Fruit fly (Drosophila melanogaster) S2 (cell line): ENCODE measurements around the gene Lmpt.

ENCODE experiments used
- CG8478 ChIP-seq: fragments of >200 bp; optimal IDR thresholded peaks from 2 replicates; lab custom pipeline; 2018
- CTCF ChIP-seq, 2 experiments: fragments of >200 bp; optimal IDR thresholded peaks; 2 replicates each; lab custom pipeline; 2018

Lmpt gene

DNA sequence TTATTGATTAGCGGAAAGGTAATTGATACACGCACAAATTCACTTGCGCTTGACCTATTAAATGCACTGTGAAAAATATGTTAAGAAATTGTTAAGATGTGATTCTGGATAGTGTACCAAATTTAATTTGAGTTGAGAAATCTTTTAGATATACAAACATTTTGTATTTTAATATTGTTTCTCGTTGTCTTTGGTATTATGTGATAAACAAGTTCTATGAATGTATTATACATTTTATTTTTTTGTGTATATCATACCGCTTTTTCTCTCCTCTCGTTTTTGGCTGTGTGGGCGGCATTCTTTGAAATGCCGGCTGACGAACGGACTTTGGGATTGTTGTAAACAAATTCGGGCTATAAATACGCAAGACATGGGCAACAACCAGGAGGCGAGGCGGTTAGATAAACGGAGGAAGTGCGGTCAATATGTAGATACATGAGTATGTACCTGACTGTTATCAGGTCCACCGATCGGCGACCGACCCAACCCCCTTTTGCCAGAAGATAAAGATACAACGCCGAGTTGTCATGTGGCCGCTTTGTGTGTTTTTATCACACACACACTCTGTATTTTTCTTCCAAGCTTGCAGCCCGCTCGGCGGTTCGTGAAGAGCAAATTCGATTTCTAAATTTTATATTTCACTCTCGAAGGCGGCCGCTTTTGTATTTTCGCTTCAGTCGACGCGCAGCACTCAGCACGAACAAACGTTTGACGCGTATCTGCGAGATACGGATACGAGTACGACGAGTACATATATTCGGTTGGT is 91.9 kb downstream of the Lmpt start:
- TF ChIP-seq CG8478 (lab: Kevin White, UChicago) (no peak), CTCF (optimal IDR thresholded peaks at IDR 0.05; lab: Kevin White, UChicago) (no peak)

DNA sequence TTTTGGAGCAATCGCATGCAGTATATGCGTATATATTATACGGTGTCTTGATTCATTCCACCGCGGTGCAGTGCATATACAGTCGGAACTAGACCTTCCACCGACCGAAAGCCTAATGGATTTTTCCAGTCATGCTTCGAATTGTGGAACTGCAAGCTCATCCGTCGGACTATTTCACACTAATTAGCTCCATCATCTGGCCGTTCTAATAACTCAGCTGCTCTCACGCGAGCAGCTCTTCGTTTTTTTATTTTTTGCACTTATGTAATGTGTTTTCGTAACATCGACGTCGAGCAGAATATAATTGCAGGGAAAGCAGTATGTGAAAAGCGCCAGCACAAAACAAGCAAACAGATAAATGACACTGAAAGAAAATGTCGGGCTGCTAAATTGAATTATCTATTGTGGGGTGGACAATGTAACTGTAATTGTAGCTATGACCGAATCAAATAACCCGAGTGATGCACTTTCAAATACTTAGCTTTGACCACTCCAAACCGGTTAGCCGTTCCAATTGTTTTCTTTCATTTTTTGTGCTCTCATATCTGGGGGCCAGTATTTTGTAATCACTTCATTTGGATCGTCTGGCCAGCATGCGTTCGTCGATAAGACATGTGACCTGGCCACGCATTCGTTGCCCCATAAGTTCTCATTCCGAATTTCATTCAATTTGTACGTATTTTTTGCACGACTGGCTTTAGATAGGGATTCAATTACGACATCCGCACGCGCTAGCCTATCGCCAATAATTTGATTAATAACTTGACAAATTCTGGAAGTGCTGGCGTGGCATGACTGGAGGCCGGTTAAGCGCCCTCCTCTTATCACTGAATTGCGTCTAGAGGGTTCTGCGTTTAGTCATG is 92.7 kb downstream of the Lmpt start, which contains the start of gene Cpr73D:
Gene Cpr73D (minus strand): TSS at position 156 of the 863 bp plus-strand sequence.
- TF ChIP-seq CG8478 (lab: Kevin White, UChicago) (no peak), CTCF (optimal IDR thresholded peaks at IDR 0.05; lab: Kevin White, UChicago) (no peak)

- no peak for TF ChIP-seq CTCF (optimal IDR thresholded peaks at IDR 0.05; lab: Kevin White, UChicago)
- no peak for TF ChIP-seq CG8478 (lab: Kevin White, UChicago)
These were observed 93.4 kb downstream of the Lmpt start for dm6 chr3L:16958397-16959080.

DNA sequence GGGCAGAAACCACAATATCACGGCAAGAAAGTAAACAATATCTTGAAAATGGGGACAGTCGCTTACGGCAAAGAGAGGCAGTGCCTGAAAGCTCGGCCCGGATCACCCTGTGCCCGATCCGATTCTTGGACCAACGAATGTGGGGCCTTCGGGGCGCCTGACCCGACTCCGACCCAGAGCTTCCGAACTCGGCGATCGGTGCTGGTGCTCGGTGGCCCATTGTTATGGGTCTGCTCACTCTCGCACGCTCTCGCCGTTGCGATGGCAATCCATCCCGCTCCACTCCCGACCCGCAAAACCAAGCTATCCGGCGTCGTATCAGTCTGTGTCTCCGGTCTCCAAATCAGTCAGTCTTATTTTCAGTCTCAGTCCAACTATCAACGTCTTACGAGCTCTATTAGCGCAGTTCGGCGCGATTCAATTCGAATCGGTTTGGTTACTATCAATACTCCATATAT is 104.6 kb downstream of the Lmpt start, which contains the start of gene Exn:
Gene Exn (plus strand): TSS at position 362 of the 458 bp plus-strand sequence.
- TF ChIP-seq CG8478 (lab: Kevin White, UChicago), result no peak
- no peak for TF ChIP-seq CTCF (optimal IDR thresholded peaks at IDR 0.05; lab: Kevin White, UChicago)

DNA sequence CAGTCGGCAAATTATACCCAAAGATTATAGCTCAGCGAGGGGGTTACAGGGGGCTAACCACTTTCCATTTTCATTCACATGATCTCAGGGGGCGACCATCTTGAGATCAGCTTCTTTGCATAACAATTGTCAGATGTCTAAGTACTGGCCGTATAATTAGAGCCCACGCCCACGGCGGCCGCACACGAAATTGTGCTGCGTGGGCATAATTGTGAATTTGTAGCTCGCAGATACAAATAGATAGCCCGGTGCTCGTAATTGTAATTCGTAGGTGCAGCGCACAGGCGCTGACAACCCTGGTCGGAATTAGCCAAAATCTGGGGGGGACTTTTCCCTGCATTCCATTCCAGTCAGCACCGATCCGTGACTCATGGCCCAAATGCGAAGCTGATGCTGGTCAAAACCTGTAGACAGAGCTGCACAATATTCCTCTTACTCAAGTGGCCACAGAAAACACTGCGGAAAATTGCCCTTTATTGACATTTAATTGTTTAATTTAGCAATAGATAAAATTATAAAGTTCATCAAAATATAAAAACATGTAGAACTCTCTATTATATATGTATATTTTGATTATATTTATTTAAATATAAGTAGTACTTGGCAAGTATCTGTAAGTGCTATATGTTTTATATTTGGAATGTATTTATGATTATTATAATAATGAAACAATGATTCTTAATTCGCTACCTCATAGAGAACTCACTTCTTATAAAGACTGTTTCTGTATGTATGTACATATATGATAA is 106.7 kb downstream of the Lmpt start:
- TF ChIP-seq CTCF (optimal IDR thresholded peaks at IDR 0.05; lab: Kevin White, UChicago) (no peak), CG8478 (lab: Kevin White, UChicago) (no peak)
